Worm (Caenorhabditis elegans) whole organism, early embryonic: Measurements from ENCODE around the gene Y119D3B.21.

ENCODE experiments used
- B0310.2 ChIP-seq: sonication (generic microtip); optimal IDR thresholded peaks from 2 replicates; lab custom pipeline; 2016; ENCODE audit warnings: mild to moderate bottlenecking, missing genetic modification characterization, missing compliant biosample characterization
- F13C5.2 ChIP-seq: sonication (generic microtip); optimal IDR thresholded peaks from 2 replicates; lab custom pipeline; 2017; ENCODE audit warnings: mild to moderate bottlenecking, missing genetic modification characterization, inconsistent platforms, missing compliant biosample characterization
- aly-1 ChIP-seq: sonication (generic microtip); optimal IDR thresholded peaks from 2 replicates; lab custom pipeline; 2016; ENCODE audit warnings: missing genetic modification characterization, missing compliant biosample characterization
- ama-1 ChIP-seq: fragments of 150-350 bp; optimal IDR thresholded peaks from 2 replicates; lab custom pipeline; 2014
- ceh-13 ChIP-seq: fragments of 200-800 bp; sonication (Bioruptor generic); optimal IDR thresholded peaks from 2 replicates; lab custom pipeline; 2018; ENCODE audit warnings: mild to moderate bottlenecking, missing genetic modification characterization, missing compliant biosample characterization
- ceh-36 ChIP-seq: sonication (generic microtip); optimal IDR thresholded peaks from 2 replicates; lab custom pipeline; 2016; ENCODE audit warnings: missing genetic modification characterization, inconsistent platforms, missing compliant biosample characterization
- ets-7 ChIP-seq: sonication (generic microtip); optimal IDR thresholded peaks from 2 replicates; lab custom pipeline; 2016; ENCODE audit warnings: missing genotype, missing genetic modification characterization, missing compliant biosample characterization
- flt-1 ChIP-seq: fragments of 200-800 bp; sonication (Bioruptor generic); IDR thresholded peaks from 2 replicates; pipeline ENCODE4 v1.3.6; 2022; ENCODE audit warnings: missing genetic modification characterization, missing compliant biosample characterization
- hmbx-1 ChIP-seq: sonication (generic microtip); optimal IDR thresholded peaks from 2 replicates; lab custom pipeline; 2016; ENCODE audit warnings: mild to moderate bottlenecking, missing genetic modification characterization, missing compliant biosample characterization
- hmg-4 ChIP-seq: fragments of 200-800 bp; sonication (Bioruptor generic); optimal IDR thresholded peaks from 2 replicates; lab custom pipeline; 2018; ENCODE audit warnings: mild to moderate bottlenecking, missing genetic modification characterization, missing compliant biosample characterization
- hnd-1 ChIP-seq: sonication (generic microtip); optimal IDR thresholded peaks from 2 replicates; lab custom pipeline; 2016; ENCODE audit warnings: missing genetic modification characterization, missing compliant biosample characterization
- pes-1 ChIP-seq: fragments of 200-800 bp; sonication (Bioruptor generic); IDR thresholded peaks from 2 replicates; pipeline ENCODE4 v1.3.6; 2022; ENCODE audit warnings: missing genetic modification reagents, missing genetic modification characterization, missing compliant biosample characterization
- scrt-1 ChIP-seq: fragments of 200-800 bp; sonication (Bioruptor generic); IDR thresholded peaks from 2 replicates; pipeline ENCODE4 v1.3.6; 2022; ENCODE audit warnings: missing genetic modification characterization, missing compliant biosample characterization
- sea-1 ChIP-seq: fragments of 200-800 bp; sonication (Bioruptor generic); conservative IDR thresholded peaks from 2 replicates; pipeline ENCODE4 v1.3.6; 2022; ENCODE audit warnings: missing genetic modification characterization, missing compliant biosample characterization
- tbx-11 ChIP-seq: fragments of 200-800 bp; sonication (Bioruptor generic); IDR thresholded peaks from 2 replicates; pipeline ENCODE4 v1.3.6; 2022; ENCODE audit warnings: missing genetic modification characterization, missing compliant biosample characterization
- tbx-37 ChIP-seq: fragments of 200-800 bp; sonication (Bioruptor generic); conservative IDR thresholded peaks from 2 replicates; pipeline ENCODE4 v1.3.6; 2022; ENCODE audit warnings: missing genetic modification reagents, missing genetic modification characterization, missing compliant biosample characterization
- tra-4 ChIP-seq: sonication (generic microtip); optimal IDR thresholded peaks from 2 replicates; lab custom pipeline; 2017; ENCODE audit warnings: missing genetic modification characterization, missing compliant biosample characterization

Y119D3B.21 gene

ce11 chrIII:1230174-1230573 is 15.4 kb downstream of the Y119D3B.21 start, which contains the start of gene pes-4:
TSS of gene pes-4 (minus strand) at chrIII:1230274.
- TF ChIP-seq flt-1 (GFP tag; lab: Robert Waterston, UW) (no peak), aly-1 (tag; lab: Kevin White, UChicago) (no peak), ets-7 (tag; lab: Kevin White, UChicago) (no peak), tbx-37 (GFP tag; lab: Robert Waterston, UW) (no peak)

- no peak for TF ChIP-seq ceh-36 (tag; lab: Kevin White, UChicago)
- TF ChIP-seq aly-1 (tag; lab: Kevin White, UChicago), result no peak
- TF ChIP-seq tra-4 (tag; lab: Kevin White, UChicago), result no peak
Observed at ce11 chrIII:1230672-1231071, 15.9 kb downstream of the Y119D3B.21 start.

ce11 chrIII:1231186-1231585 is 16.4 kb downstream of the Y119D3B.21 start:
- TF ChIP-seq hmbx-1, result no peak
- TF ChIP-seq F13C5.2 (tag; lab: Kevin White, UChicago), result no peak
- no peak for TF ChIP-seq scrt-1 (GFP tag; lab: Robert Waterston, UW)
- no peak for TF ChIP-seq flt-1 (GFP tag; lab: Robert Waterston, UW)
- no peak for TF ChIP-seq sea-1 (GFP tag; lab: Robert Waterston, UW)
- no peak for TF ChIP-seq ceh-13 (GFP tag; lab: Kevin White, UChicago)
- TF ChIP-seq tbx-37 (GFP tag; lab: Robert Waterston, UW), result no peak
- TF ChIP-seq ama-1 (lab: Kevin White, UChicago), result no peak

- no peak for TF ChIP-seq aly-1 (tag; lab: Kevin White, UChicago)
- no peak for TF ChIP-seq tbx-37 (GFP tag; lab: Robert Waterston, UW)
Observed at ce11 chrIII:1238704-1239103, 23.9 kb downstream of the Y119D3B.21 start, which contains the start of gene fbxa-61. TSS of gene fbxa-61 (plus strand) at chrIII:1239048.

DNA sequence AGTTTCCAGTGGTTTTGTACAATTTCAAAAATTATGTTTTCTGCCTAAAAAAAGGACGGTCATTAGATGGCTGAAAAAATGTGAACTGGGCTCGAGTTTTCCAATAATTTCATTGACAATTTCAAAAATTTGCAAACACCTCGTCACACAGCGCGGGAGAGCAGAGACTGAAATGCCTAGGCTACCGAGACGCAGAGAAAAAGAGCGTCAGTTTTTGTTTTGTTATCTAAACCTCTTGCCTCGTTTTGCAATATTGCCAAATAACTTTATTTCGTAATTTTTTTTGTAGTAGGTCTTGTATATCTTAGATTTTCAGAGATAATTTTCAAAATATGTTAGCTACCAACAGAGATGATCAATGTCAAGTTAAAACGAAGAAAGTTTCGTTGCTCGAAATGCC is 28.4 kb downstream of the Y119D3B.21 start, which contains the start of gene fbxa-63:
TSS of gene fbxa-63 (plus strand) at position 310 of the 400 bp plus-strand sequence.
- no peak for TF ChIP-seq hmg-4 (GFP tag; lab: Kevin White, UChicago)
- TF ChIP-seq aly-1 (tag; lab: Kevin White, UChicago), result no peak
- no peak for TF ChIP-seq tbx-11 (GFP tag; lab: Robert Waterston, UW)
- no peak for TF ChIP-seq ets-7 (tag; lab: Kevin White, UChicago)
- TF ChIP-seq ama-1 (lab: Kevin White, UChicago), result no peak
- TF ChIP-seq F13C5.2 (tag; lab: Kevin White, UChicago), result no peak
- TF ChIP-seq sea-1 (GFP tag; lab: Robert Waterston, UW), result no peak
- TF ChIP-seq ceh-13 (GFP tag; lab: Kevin White, UChicago), result no peak
- TF ChIP-seq tbx-37 (GFP tag; lab: Robert Waterston, UW), result no peak
- no peak for TF ChIP-seq tra-4 (tag; lab: Kevin White, UChicago)
- no peak for TF ChIP-seq pes-1 (GFP tag; lab: Robert Waterston, UW)
- TF ChIP-seq scrt-1 (GFP tag; lab: Robert Waterston, UW), result no peak

- no peak for TF ChIP-seq ama-1 (lab: Kevin White, UChicago)
- TF ChIP-seq F13C5.2 (tag; lab: Kevin White, UChicago), result no peak
Observed at ce11 chrIII:1248335-1248734, 33.5 kb downstream of the Y119D3B.21 start.

DNA sequence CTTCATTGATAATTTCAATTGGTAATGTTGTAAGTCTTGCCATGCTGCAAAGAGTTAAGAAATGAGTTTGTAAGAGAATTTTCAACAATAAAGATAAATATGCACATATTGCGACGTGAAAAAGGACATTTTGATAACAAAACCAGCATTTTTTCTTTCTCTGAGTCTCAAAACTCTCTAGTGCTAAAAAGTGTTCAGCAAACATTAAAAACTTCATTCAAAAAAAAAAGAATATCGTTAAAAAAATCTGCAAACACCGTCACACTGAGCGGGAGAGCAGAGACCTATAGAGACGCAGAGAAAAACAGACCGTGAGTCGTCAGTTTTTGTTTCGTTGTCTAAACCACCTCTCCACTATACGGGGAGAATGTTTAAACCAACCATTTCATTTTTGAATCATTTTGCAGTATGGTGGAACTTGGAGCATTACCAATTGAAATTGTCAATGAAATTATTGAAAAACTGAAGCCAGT is 34.3 kb downstream of the Y119D3B.21 start, which contains the start of the genes fbxa-76 and fbxa-77:
TSS of gene fbxa-76 (minus strand) at position 51 of the 473 bp plus-strand sequence.
TSS of gene fbxa-77 (plus strand) at position 365 of the 473 bp plus-strand sequence.
- TF ChIP-seq ets-7 (tag; lab: Kevin White, UChicago), result no peak
- no peak for TF ChIP-seq B0310.2
- TF ChIP-seq pes-1 (GFP tag; lab: Robert Waterston, UW), result no peak
- TF ChIP-seq hnd-1 (tag; lab: Kevin White, UChicago), result no peak
- TF ChIP-seq ceh-36 (tag; lab: Kevin White, UChicago), result no peak
- no peak for TF ChIP-seq ceh-13 (GFP tag; lab: Kevin White, UChicago)
- no peak for TF ChIP-seq tbx-37 (GFP tag; lab: Robert Waterston, UW)
- no peak for TF ChIP-seq tra-4 (tag; lab: Kevin White, UChicago)
- no peak for TF ChIP-seq ama-1 (lab: Kevin White, UChicago)
- TF ChIP-seq sea-1 (GFP tag; lab: Robert Waterston, UW), result no peak
- TF ChIP-seq hmg-4 (GFP tag; lab: Kevin White, UChicago), result no peak
- TF ChIP-seq scrt-1 (GFP tag; lab: Robert Waterston, UW), result no peak
- no peak for TF ChIP-seq aly-1 (tag; lab: Kevin White, UChicago)

- TF ChIP-seq tbx-11 (GFP tag; lab: Robert Waterston, UW), result peak; percentile 59; the same call in 1 of the 2 replicates
Observed at ce11 chrIII:1252412-1253207, 37.8 kb downstream of the Y119D3B.21 start.
